Worm (Caenorhabditis elegans) whole organism, L2 larva: ENCODE measurements around the gene frpr-17.

ENCODE experiments used
- alr-1 ChIP-seq: fragments of 150-350 bp; optimal IDR thresholded peaks from 2 replicates; lab custom pipeline; 2014; ENCODE audit warnings: missing biosample characterization, missing genetic modification characterization
- aly-2 ChIP-seq: fragments of 150-350 bp; optimal IDR thresholded peaks from 2 replicates; lab custom pipeline; 2014; ENCODE audit warnings: missing biosample characterization, missing genetic modification characterization
- fos-1 ChIP-seq: fragments of 150-350 bp; optimal IDR thresholded peaks from 2 replicates; lab custom pipeline; 2014; ENCODE audit warnings: missing biosample characterization, missing genetic modification characterization
- nhr-237 ChIP-seq: fragments of 150-350 bp; optimal IDR thresholded peaks from 2 replicates; lab custom pipeline; 2014; ENCODE audit warnings: missing biosample characterization, missing genetic modification characterization
- nhr-25 ChIP-seq: fragments of 150-350 bp; sonication (generic microtip); optimal IDR thresholded peaks from 3 replicates; lab custom pipeline; 2014; ENCODE audit warnings: missing biosample characterization, missing genetic modification characterization
- snpc-4 ChIP-seq: fragments of 150-350 bp; optimal IDR thresholded peaks from 2 replicates; lab custom pipeline; 2014; ENCODE audit warnings: missing biosample characterization, missing genetic modification characterization
- unc-62 ChIP-seq: fragments of 150-350 bp; optimal IDR thresholded peaks from 2 replicates; lab custom pipeline; 2014; ENCODE audit warnings: missing biosample characterization, missing genetic modification reagents, missing genetic modification characterization
- zag-1 ChIP-seq: fragments of 150-350 bp; optimal IDR thresholded peaks from 2 replicates; lab custom pipeline; 2014; ENCODE audit warnings: missing biosample characterization, missing genetic modification characterization

DNA sequence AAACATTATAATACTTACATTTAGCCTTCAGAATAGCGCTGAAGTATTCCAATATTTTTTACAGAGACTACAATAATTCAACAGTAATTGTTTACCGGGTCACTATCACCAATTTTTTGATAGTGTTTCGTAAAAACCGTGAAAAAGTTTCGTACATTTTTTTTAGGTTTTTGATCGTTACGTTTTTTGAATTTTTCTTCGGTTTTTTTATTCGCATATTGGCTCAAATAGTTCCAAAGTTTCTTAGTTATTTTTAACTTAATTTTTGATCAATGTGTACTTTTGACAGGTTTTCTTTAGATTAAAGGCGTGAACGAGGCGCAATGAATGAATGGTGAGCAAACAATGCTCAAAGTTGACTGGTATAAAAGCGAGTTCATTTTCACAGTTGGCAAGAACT is 17.2 kb downstream of the frpr-17 start, which contains the start of gene fipr-3:
- TF ChIP-seq unc-62 (GFP tag; lab: Kevin White, UChicago) (no peak), snpc-4 (tag; lab: Kevin White, UChicago) (no peak), zag-1 (no peak), nhr-25 (tag; lab: Kevin White, UChicago) (no peak), aly-2 (no peak), alr-1 (no peak), fos-1 (tag; lab: Kevin White, UChicago) (no peak), nhr-237 (no peak)
